Fruit fly (Drosophila melanogaster) whole organism, embryonic: Measurements from ENCODE around the gene PolQ.

Experiments used
- B-H2 ChIP-seq: fragments of 200-800 bp; sonication (Bioruptor generic); optimal IDR thresholded peaks from 2 replicates; lab custom pipeline; 2018; ENCODE audit warnings: missing biosample characterization, mild to moderate bottlenecking, missing genetic modification characterization
- CG10543 ChIP-seq: fragments of 200-800 bp; sonication (Bioruptor generic); optimal IDR thresholded peaks from 3 replicates; lab custom pipeline; 2017; ENCODE audit warnings: missing biosample characterization, mild to moderate bottlenecking, missing genetic modification characterization, moderate library complexity
- CG12299 ChIP-seq: fragments of 200-800 bp; sonication (Bioruptor generic); optimal IDR thresholded peaks from 2 replicates; lab custom pipeline; 2018; ENCODE audit warnings: missing biosample characterization, mild to moderate bottlenecking, missing genetic modification characterization
- CG12769 ChIP-seq: fragments of 200-800 bp; sonication (Bioruptor generic); optimal IDR thresholded peaks from 2 replicates; lab custom pipeline; 2019; ENCODE audit warnings: missing biosample characterization, mild to moderate bottlenecking, missing genetic modification characterization, moderate library complexity
- CG13424 ChIP-seq: fragments of 200-800 bp; sonication (Bioruptor generic); optimal IDR thresholded peaks from 2 replicates; lab custom pipeline; 2019; ENCODE audit warnings: missing biosample characterization, mild to moderate bottlenecking, missing genetic modification characterization, moderate library complexity
- CG14710 ChIP-seq: fragments of 200-800 bp; sonication (Bioruptor generic); optimal IDR thresholded peaks from 3 replicates; lab custom pipeline; 2019; ENCODE audit warnings: missing biosample characterization, mild to moderate bottlenecking, missing genetic modification characterization, moderate library complexity
- CG15601 ChIP-seq: fragments of 200-800 bp; sonication (Bioruptor generic); optimal IDR thresholded peaks from 3 replicates; lab custom pipeline; 2019; ENCODE audit warnings: missing biosample characterization, mild to moderate bottlenecking, missing genetic modification characterization, moderate library complexity
- CG17829 ChIP-seq: fragments of 200-800 bp; optimal IDR thresholded peaks from 2 replicates; lab custom pipeline; 2019; ENCODE audit warnings: missing biosample characterization, mild to moderate bottlenecking, missing genetic modification characterization, moderate library complexity
- CG3163 ChIP-seq: fragments of 200-800 bp; sonication (Bioruptor generic); optimal IDR thresholded peaks from 3 replicates; lab custom pipeline; 2016; ENCODE audit warnings: missing biosample characterization, missing genetic modification characterization
- CG32532 ChIP-seq: fragments of 200-800 bp; sonication (Bioruptor generic); IDR thresholded peaks from 2 replicates; pipeline ENCODE4 v1.3.6; 2022; ENCODE audit warnings: missing biosample characterization, missing genetic modification characterization
- CG33557 ChIP-seq: fragments of 200-800 bp; sonication (Bioruptor generic); optimal IDR thresholded peaks from 2 replicates; lab custom pipeline; 2019; ENCODE audit warnings: missing biosample characterization, mild to moderate bottlenecking, missing genetic modification characterization, moderate library complexity
- CG34376 ChIP-seq: fragments of 200-800 bp; sonication (Bioruptor generic); optimal IDR thresholded peaks from 2 replicates; lab custom pipeline; 2018; ENCODE audit warnings: missing biosample characterization, mild to moderate bottlenecking, missing genetic modification characterization
- CG42726 ChIP-seq: fragments of 200-800 bp; sonication (Bioruptor generic); IDR thresholded peaks from 2 replicates; pipeline ENCODE4 v1.3.6; 2022; ENCODE audit warnings: missing biosample characterization, missing genetic modification characterization; ENCODE audit not compliant: partially characterized antibody
- CG4424 ChIP-seq: fragments of 200-800 bp; sonication (Bioruptor generic); optimal IDR thresholded peaks from 3 replicates; lab custom pipeline; 2016; ENCODE audit warnings: missing biosample characterization, missing genetic modification characterization
- CG5953 ChIP-seq: fragments of 200-800 bp; sonication (Bioruptor generic); IDR thresholded peaks from 2 replicates; pipeline ENCODE4 v1.3.6; 2022; ENCODE audit warnings: missing biosample characterization, missing genetic modification characterization
- CG6254 ChIP-seq: fragments of 200-800 bp; sonication (Bioruptor generic); optimal IDR thresholded peaks from 3 replicates; lab custom pipeline; 2017; ENCODE audit warnings: mild to moderate bottlenecking, missing biosample characterization, missing genetic modification reagents, missing genetic modification characterization
- CG8924 ChIP-seq: fragments of 200-800 bp; optimal IDR thresholded peaks from 3 replicates; lab custom pipeline; 2019; ENCODE audit warnings: missing biosample characterization, mild to moderate bottlenecking, missing genetic modification characterization, moderate library complexity
- CG9727 ChIP-seq: fragments of 200-800 bp; sonication (Bioruptor generic); optimal IDR thresholded peaks from 3 replicates; lab custom pipeline; 2017; ENCODE audit warnings: missing biosample characterization, mild to moderate bottlenecking, missing genetic modification characterization
- D19B ChIP-seq: fragments of 200-800 bp; sonication (Bioruptor generic); optimal IDR thresholded peaks from 2 replicates; lab custom pipeline; 2017; ENCODE audit warnings: missing biosample characterization, mild to moderate bottlenecking, missing genetic modification characterization
- Deaf1 ChIP-seq: fragments of 200-800 bp; optimal IDR thresholded peaks from 3 replicates; lab custom pipeline; 2019; ENCODE audit warnings: missing biosample characterization, mild to moderate bottlenecking, missing genetic modification characterization, moderate library complexity
- E2f2 ChIP-seq: fragments of 200-800 bp; sonication (Bioruptor generic); IDR thresholded peaks from 2 replicates; pipeline ENCODE4 v1.3.6; 2022; ENCODE audit warnings: missing biosample characterization, missing genetic modification characterization
- ERR ChIP-seq: fragments of 200-800 bp; sonication (Bioruptor generic); optimal IDR thresholded peaks from 2 replicates; lab custom pipeline; 2016; ENCODE audit warnings: missing biosample characterization, missing genetic modification characterization
- H2.0 ChIP-seq: fragments of 200-800 bp; sonication (Bioruptor generic); IDR thresholded peaks from 2 replicates; pipeline ENCODE4 v1.3.6; 2022; ENCODE audit warnings: missing biosample characterization, missing genetic modification characterization
- Hmr ChIP-seq: fragments of 200-800 bp; sonication (Bioruptor generic); optimal IDR thresholded peaks from 3 replicates; lab custom pipeline; 2017; ENCODE audit warnings: mild to moderate bottlenecking, missing biosample characterization, missing genetic modification reagents, missing genetic modification characterization
- Meics ChIP-seq: fragments of 200-800 bp; sonication (Bioruptor generic); optimal IDR thresholded peaks from 2 replicates; lab custom pipeline; 2017; ENCODE audit warnings: missing biosample characterization, mild to moderate bottlenecking, missing genetic modification characterization
- Neu2 ChIP-seq: fragments of 200-800 bp; sonication (Bioruptor generic); optimal IDR thresholded peaks from 3 replicates; lab custom pipeline; 2016; ENCODE audit warnings: missing biosample characterization, missing genetic modification characterization, borderline replicate concordance
- Scr ChIP-seq: fragments of 200-800 bp; sonication (Bioruptor generic); IDR thresholded peaks from 2 replicates; pipeline ENCODE4 v1.3.6; 2022; ENCODE audit warnings: missing biosample characterization, missing genetic modification characterization; ENCODE audit not compliant: partially characterized antibody
- Sox100B ChIP-seq: fragments of 200-800 bp; sonication (Bioruptor generic); optimal IDR thresholded peaks from 3 replicates; lab custom pipeline; 2018; ENCODE audit warnings: missing biosample characterization, mild to moderate bottlenecking, missing genetic modification characterization
- abd-A ChIP-seq: fragments of 200-800 bp; sonication (Bioruptor generic); optimal IDR thresholded peaks from 3 replicates; lab custom pipeline; 2019; ENCODE audit warnings: missing biosample characterization, mild to moderate bottlenecking, missing genetic modification characterization, moderate library complexity
- ara ChIP-seq: fragments of 200-800 bp; sonication (Bioruptor generic); IDR thresholded peaks from 2 replicates; pipeline ENCODE4 v1.3.6; 2022; ENCODE audit warnings: missing biosample characterization, missing genetic modification characterization
- bsh ChIP-seq, 2 experiments: fragments of 200-800 bp; sonication (Bioruptor generic); optimal IDR thresholded peaks; 2 replicates each; lab custom pipeline; 2017 to 2018; ENCODE audit warnings: mild to moderate bottlenecking in 2 of 2, missing biosample characterization in 2 of 2, missing genetic modification characterization in 2 of 2, moderate library complexity in 1 of 2
- caup ChIP-seq: fragments of 200-800 bp; sonication (Bioruptor generic); optimal IDR thresholded peaks from 3 replicates; lab custom pipeline; 2017; ENCODE audit warnings: missing biosample characterization, mild to moderate bottlenecking, missing genetic modification characterization, moderate library complexity; ENCODE audit not compliant: severe bottlenecking
- cg ChIP-seq: fragments of 200-800 bp; sonication (Bioruptor generic); optimal IDR thresholded peaks from 3 replicates; lab custom pipeline; 2019; ENCODE audit warnings: missing biosample characterization, mild to moderate bottlenecking, missing genetic modification characterization, moderate library complexity
- chinmo ChIP-seq: fragments of 200-800 bp; sonication (Bioruptor generic); IDR thresholded peaks from 4 replicates; pipeline ENCODE4 v1.3.6; 2022; ENCODE audit warnings: missing biosample characterization, missing genetic modification characterization; ENCODE audit not compliant: partially characterized antibody
- dati ChIP-seq: fragments of 200-800 bp; sonication (Bioruptor generic); IDR thresholded peaks from 2 replicates; pipeline ENCODE4 v1.3.6; 2022; ENCODE audit warnings: missing biosample characterization, missing genetic modification characterization
- dpn ChIP-seq, 2 experiments: fragments of 200-800 bp; sonication (Bioruptor generic); optimal IDR thresholded peaks; 3 replicates each; lab custom pipeline; 2016; ENCODE audit warnings: missing biosample characterization in 2 of 2, missing genetic modification characterization in 2 of 2
- dysf ChIP-seq: fragments of 200-800 bp; sonication (Bioruptor generic); IDR thresholded peaks from 3 replicates; pipeline ENCODE4 v1.3.6; 2022; ENCODE audit warnings: missing biosample characterization, missing genetic modification characterization
- ftz-f1 ChIP-seq: fragments of 200-800 bp; sonication (Bioruptor generic); optimal IDR thresholded peaks from 2 replicates; lab custom pipeline; 2016; ENCODE audit warnings: missing biosample characterization, missing genetic modification characterization
- gcm ChIP-seq: fragments of 200-800 bp; sonication (Bioruptor generic); optimal IDR thresholded peaks from 2 replicates; lab custom pipeline; 2019; ENCODE audit warnings: missing biosample characterization, mild to moderate bottlenecking, missing genetic modification characterization, moderate library complexity
- phol ChIP-seq: fragments of 200-800 bp; sonication (Bioruptor generic); optimal IDR thresholded peaks from 3 replicates; lab custom pipeline; 2018; ENCODE audit warnings: missing biosample characterization, mild to moderate bottlenecking, missing genetic modification characterization, moderate library complexity
- rib ChIP-seq: fragments of 200-800 bp; sonication (Bioruptor generic); IDR thresholded peaks from 2 replicates; pipeline ENCODE4 v1.3.6; 2022; ENCODE audit warnings: missing biosample characterization, missing genetic modification characterization
- slbo ChIP-seq: fragments of 200-800 bp; sonication (Bioruptor generic); IDR thresholded peaks from 2 replicates; pipeline ENCODE4 v1.3.6; 2022; ENCODE audit warnings: missing biosample characterization, missing genetic modification characterization
- slou ChIP-seq: fragments of 200-800 bp; sonication (Bioruptor generic); optimal IDR thresholded peaks from 3 replicates; lab custom pipeline; 2016; ENCODE audit warnings: missing biosample characterization, missing genetic modification characterization
- tio ChIP-seq: fragments of 200-800 bp; sonication (Bioruptor generic); optimal IDR thresholded peaks from 2 replicates; lab custom pipeline; 2017; ENCODE audit warnings: missing biosample characterization, missing genetic modification characterization, inconsistent platforms
- tll ChIP-seq, 2 experiments: fragments of 200-800 bp in 1 of 2; fragments of >200 bp in 1 of 2; sonication (Bioruptor generic) in 1 of 2; optimal IDR thresholded peaks; 2 replicates each; lab custom pipeline; 2017 to 2019; ENCODE audit warnings: missing biosample characterization in 2 of 2, missing genetic modification characterization in 2 of 2, mild to moderate bottlenecking in 1 of 2, moderate library complexity in 1 of 2
- unpg ChIP-seq: fragments of 200-800 bp; sonication (Bioruptor generic); optimal IDR thresholded peaks from 3 replicates; lab custom pipeline; 2018; ENCODE audit warnings: missing biosample characterization, mild to moderate bottlenecking, missing genetic modification characterization, moderate library complexity
- wdn ChIP-seq: fragments of 200-800 bp; sonication (Bioruptor generic); IDR thresholded peaks from 2 replicates; pipeline ENCODE4 v1.3.6; 2022; ENCODE audit warnings: missing biosample characterization, missing genetic modification characterization

PolQ gene

DNA sequence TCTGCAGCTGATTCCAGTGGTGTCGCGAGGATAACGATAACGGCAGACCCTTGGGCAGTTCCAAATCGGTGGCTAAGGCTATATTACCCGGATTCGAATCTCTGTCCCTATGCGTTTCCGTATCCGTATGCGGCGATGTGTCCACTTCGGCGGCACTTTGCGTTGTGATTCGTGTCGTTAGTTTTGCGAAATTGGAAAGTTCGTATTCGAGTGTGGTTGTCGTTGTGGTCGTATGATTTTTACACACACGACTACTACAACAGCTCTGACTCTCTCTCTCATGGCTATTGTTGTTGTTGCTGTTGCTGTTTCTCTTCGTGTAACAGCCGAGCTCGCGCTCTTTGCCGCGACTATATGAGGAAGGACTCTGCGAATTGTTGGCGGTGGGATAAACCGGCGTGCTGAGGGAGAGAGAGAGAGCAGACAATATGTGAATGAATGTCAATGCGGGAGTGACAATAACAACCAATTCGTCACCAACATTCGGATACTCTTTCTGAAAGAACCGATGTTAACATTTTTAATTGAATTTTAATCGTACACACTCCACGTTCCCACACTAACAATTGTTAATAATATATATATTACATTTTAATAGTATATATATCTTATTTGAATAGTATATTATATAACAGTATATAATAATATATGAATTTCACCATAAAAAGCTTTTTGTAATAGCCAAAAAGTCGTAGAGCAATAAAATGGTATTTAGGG is 7.7 kb upstream of the PolQ start (continued):
- TF ChIP-seq tll (GFP tag; optimal IDR thresholded peaks at IDR 0.05; lab: Kevin White, UChicago) (no peak), CG3163 (GFP tag; lab: Kevin White, UChicago) (peak; percentile 86), CG4424 (GFP tag; lab: Kevin White, UChicago) (peak; percentile 14), H2.0 (GFP tag; lab: Robert Waterston, UW) (0 out of 2 replicates have a peak, but pooled peaks have one; percentile 9), CG34376 (peak; percentile 68), abd-A (peak; percentile 59), D19B (GFP tag; lab: Kevin White, UChicago) (no peak), wdn (no peak), phol (tag; lab: Kevin White, UChicago) (peak; percentile 40), slou (GFP tag; lab: Kevin White, UChicago) (no peak), CG32532 (GFP tag; lab: Robert Waterston, UW) (peak; percentile 53), ftz-f1 (GFP tag; lab: Kevin White, UChicago) (peak; percentile 17), dysf (GFP tag; lab: Robert Waterston, UW) (peak; percentile 47; the same call in 1 of the 3 replicates), caup (peak; percentile 42), CG5953 (GFP tag; lab: Robert Waterston, UW) (no peak), Sox100B (GFP tag; lab: Kevin White, UChicago) (peak; percentile 52), Neu2 (peak; percentile 6), CG17829 (tag; lab: Kevin White, UChicago) (peak; percentile 40), CG13424 (tag; lab: Kevin White, UChicago) (peak; percentile 50), CG6254 (peak; percentile 12), E2f2 (GFP tag; lab: Robert Waterston, UW) (0 out of 2 replicates have a peak, but pooled peaks have one; percentile 17), Meics (peak; percentile 40), CG12299 (tag; lab: Kevin White, UChicago) (peak; percentile 5), unpg (GFP tag; lab: Kevin White, UChicago) (peak; percentile 55), ERR (GFP tag; lab: Kevin White, UChicago) (peak; percentile 41), CG14710 (tag; lab: Kevin White, UChicago) (peak; percentile 3), dati (GFP tag; lab: Robert Waterston, UW) (no peak), Hmr (GFP tag; lab: Kevin White, UChicago) (peak; percentile 41), Scr (GFP tag; lab: Robert Waterston, UW) (peak; percentile 27; the same call in 1 of the 2 replicates), tio (GFP tag; lab: Kevin White, UChicago) (peak; percentile 10), rib (peak; percentile 84; the same call in 1 of the 2 replicates), CG8924 (tag; lab: Kevin White, UChicago) (peak; percentile 24), CG12769 (tag; lab: Kevin White, UChicago) (peak; percentile 57), cg (GFP tag; lab: Kevin White, UChicago) (peak; percentile 67), CG10543 (GFP tag; lab: Kevin White, UChicago) (peak; percentile 74), CG33557 (GFP tag; lab: Kevin White, UChicago) (no peak), bsh (GFP tag; optimal IDR thresholded peaks at IDR 0.05; lab: Kevin White, UChicago) (peak; percentile 17 to 33), chinmo (GFP tag; lab: Robert Waterston, UW) (0 out of 4 replicates have a peak, but pooled peaks have one; percentile 79), CG15601 (tag; lab: Kevin White, UChicago) (peak; percentile 1), ara (GFP tag; lab: Robert Waterston, UW) (no peak), dpn (GFP tag; optimal IDR thresholded peaks at IDR 0.05; lab: Kevin White, UChicago) (peak; percentile 18 to 31), B-H2 (GFP tag; lab: Kevin White, UChicago) (peak; percentile 9), Deaf1 (tag; lab: Kevin White, UChicago) (peak; percentile 99), slbo (GFP tag; lab: Robert Waterston, UW) (peak; percentile 34; the same call in 1 of the 2 replicates), CG9727 (peak; percentile 32), gcm (GFP tag; lab: Kevin White, UChicago) (peak; percentile 29), CG42726 (GFP tag; lab: Robert Waterston, UW) (0 out of 2 replicates have a peak, but pooled peaks have one; percentile 29)
